Fruit fly (Drosophila melanogaster) whole organism, pupa: ENCODE data around the gene Gyc89Db.

Experiments
- CG10348 ChIP-seq: fragments of 200-800 bp; sonication (Bioruptor generic); IDR thresholded peaks from 2 replicates; pipeline ENCODE4 v1.3.6; 2022; ENCODE audit warnings: missing biosample characterization, missing genetic modification characterization
- CG12605 ChIP-seq: fragments of 200-800 bp; sonication (Bioruptor generic); IDR thresholded peaks from 2 replicates; pipeline ENCODE4 v1.3.6; 2022; ENCODE audit warnings: missing biosample characterization, missing genetic modification characterization
- CG13204 ChIP-seq: fragments of 200-800 bp; sonication (Bioruptor generic); optimal IDR thresholded peaks from 2 replicates; lab custom pipeline; 2018; ENCODE audit warnings: missing biosample characterization, mild to moderate bottlenecking, missing genetic modification characterization, moderate library complexity
- CG14655 ChIP-seq: fragments of 200-800 bp; sonication (Bioruptor generic); optimal IDR thresholded peaks from 3 replicates; lab custom pipeline; 2017; ENCODE audit warnings: mild to moderate bottlenecking, missing biosample characterization, missing genetic modification reagents, missing genetic modification characterization
- CG15710 ChIP-seq: fragments of 200-800 bp; sonication (Bioruptor generic); optimal IDR thresholded peaks from 2 replicates; lab custom pipeline; 2018; ENCODE audit warnings: missing biosample characterization, mild to moderate bottlenecking, missing genetic modification characterization, moderate library complexity
- CG17806 ChIP-seq: fragments of 200-800 bp; sonication (Bioruptor generic); optimal IDR thresholded peaks from 2 replicates; lab custom pipeline; 2018; ENCODE audit warnings: missing biosample characterization, mild to moderate bottlenecking, missing genetic modification characterization, moderate library complexity
- CG32121 ChIP-seq: fragments of 200-800 bp; sonication (Bioruptor generic); IDR thresholded peaks from 2 replicates; pipeline ENCODE4 v1.3.6; 2022; ENCODE audit warnings: missing biosample characterization, missing genetic modification characterization
- CG34367 ChIP-seq: fragments of 200-800 bp; sonication (Bioruptor generic); optimal IDR thresholded peaks from 2 replicates; lab custom pipeline; 2018; ENCODE audit warnings: missing biosample characterization, mild to moderate bottlenecking, missing genetic modification characterization
- CG4496 ChIP-seq: fragments of 200-800 bp; sonication (Bioruptor generic); IDR thresholded peaks from 3 replicates; pipeline ENCODE4 v1.3.6; 2022; ENCODE audit warnings: missing biosample characterization, missing genetic modification characterization
- CG8159 ChIP-seq: fragments of 200-800 bp; sonication (Bioruptor generic); optimal IDR thresholded peaks from 3 replicates; lab custom pipeline; 2018; ENCODE audit warnings: missing biosample characterization, mild to moderate bottlenecking, missing genetic modification characterization, moderate library complexity
- CG8301 ChIP-seq: fragments of 200-800 bp; sonication (Bioruptor generic); optimal IDR thresholded peaks from 2 replicates; lab custom pipeline; 2018; ENCODE audit warnings: missing biosample characterization, mild to moderate bottlenecking, missing genetic modification characterization
- CG9948 ChIP-seq: fragments of 200-800 bp; sonication (Bioruptor generic); optimal IDR thresholded peaks from 2 replicates; lab custom pipeline; 2018; ENCODE audit warnings: missing biosample characterization, mild to moderate bottlenecking, missing genetic modification characterization, moderate library complexity
- D1 ChIP-seq: fragments of 200-800 bp; sonication (Bioruptor generic); optimal IDR thresholded peaks from 2 replicates; lab custom pipeline; 2018; ENCODE audit warnings: missing biosample characterization, mild to moderate bottlenecking, missing genetic modification characterization, moderate library complexity
- EcR ChIP-seq: fragments of 200-800 bp; sonication (Bioruptor generic); optimal IDR thresholded peaks from 3 replicates; lab custom pipeline; 2019; ENCODE audit warnings: missing biosample characterization, missing genetic modification characterization, mild to moderate bottlenecking, moderate library complexity, missing genetic modification reagents
- Ets98B ChIP-seq: fragments of 200-800 bp; sonication (Bioruptor generic); IDR thresholded peaks from 2 replicates; pipeline ENCODE4 v1.3.6; 2022; ENCODE audit warnings: missing biosample characterization, missing genetic modification characterization
- Pif1A ChIP-seq: fragments of 200-800 bp; sonication (Bioruptor generic); optimal IDR thresholded peaks from 3 replicates; lab custom pipeline; 2016; ENCODE audit warnings: missing biosample characterization, missing genetic modification characterization
- Pif1B ChIP-seq: fragments of 200-800 bp; sonication (Bioruptor generic); optimal IDR thresholded peaks from 3 replicates; lab custom pipeline; 2016; ENCODE audit warnings: missing biosample characterization, missing genetic modification characterization
- Snoo ChIP-seq: fragments of 200-800 bp; sonication (Bioruptor generic); optimal IDR thresholded peaks from 3 replicates; lab custom pipeline; 2017; ENCODE audit warnings: missing biosample characterization, mild to moderate bottlenecking, missing genetic modification characterization, inconsistent platforms
- fd96Ca ChIP-seq: fragments of 200-800 bp; sonication (Bioruptor generic); IDR thresholded peaks from 3 replicates; pipeline ENCODE4 v1.3.6; 2022; ENCODE audit warnings: missing biosample characterization, missing genetic modification characterization
- gl ChIP-seq: fragments of 200-800 bp; sonication (Bioruptor generic); optimal IDR thresholded peaks from 2 replicates; lab custom pipeline; 2018; ENCODE audit warnings: missing biosample characterization, mild to moderate bottlenecking, missing genetic modification characterization
- rn ChIP-seq: fragments of 200-800 bp; sonication (Bioruptor generic); IDR thresholded peaks from 2 replicates; pipeline ENCODE4 v1.3.6; 2022; ENCODE audit warnings: missing biosample characterization, missing genetic modification characterization

Gene Gyc89Db

DNA sequence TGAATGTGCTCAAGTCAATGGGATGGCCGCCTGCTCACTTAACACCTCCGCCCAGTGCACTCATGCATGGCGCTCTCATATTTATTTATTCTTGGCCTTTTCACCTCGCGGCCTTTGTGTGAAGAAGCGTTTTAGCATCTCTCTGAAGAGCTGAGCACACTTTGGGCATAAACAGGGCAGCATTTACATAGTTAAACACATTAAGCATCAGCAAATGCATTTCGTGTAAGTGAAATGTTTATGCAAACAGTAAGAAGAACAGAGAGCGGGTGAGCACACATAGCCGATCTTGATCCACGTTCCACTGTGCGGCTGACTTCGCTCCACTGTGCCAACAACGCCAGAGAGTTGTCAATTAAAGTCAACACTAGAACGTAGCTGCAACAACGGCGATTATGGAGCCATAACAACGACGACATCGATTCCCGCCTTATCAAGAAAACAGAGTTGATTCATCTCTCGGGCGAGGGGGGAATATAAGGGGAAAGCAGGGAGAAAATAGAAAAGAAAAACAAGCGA, 47.7 kb downstream of the Gyc89Db start:
- TF ChIP-seq CG4496 (GFP tag; lab: Robert Waterston, UW) (no peak), CG17806 (tag; lab: Kevin White, UChicago) (peak; percentile 75), CG9948 (tag; lab: Kevin White, UChicago) (peak; percentile 65), CG13204 (no peak), CG15710 (tag; lab: Kevin White, UChicago) (peak; percentile 51), Pif1B (GFP tag; lab: Kevin White, UChicago) (no peak), D1 (tag; lab: Kevin White, UChicago) (no peak), Ets98B (GFP tag; lab: Robert Waterston, UW) (peak; percentile 42; the same call in 1 of the 2 replicates), rn (GFP tag; lab: Robert Waterston, UW) (no peak), CG14655 (GFP tag; lab: Kevin White, UChicago) (peak; percentile 78), gl (tag; lab: Kevin White, UChicago) (peak; percentile 71), CG8301 (tag; lab: Kevin White, UChicago) (peak; percentile 81), CG10348 (no peak), CG32121 (GFP tag; lab: Robert Waterston, UW) (no peak), CG8159 (tag; lab: Kevin White, UChicago) (peak; percentile 53), fd96Ca (GFP tag; lab: Robert Waterston, UW) (0 out of 3 replicates have a peak, but pooled peaks have one; percentile 39), CG12605 (GFP tag; lab: Robert Waterston, UW) (0 out of 2 replicates have a peak, but pooled peaks have one; percentile 20), Snoo (tag; lab: Kevin White, UChicago) (no peak), Pif1A (GFP tag; lab: Kevin White, UChicago) (peak; percentile 29), CG34367 (tag; lab: Kevin White, UChicago) (peak; percentile 46), EcR (no peak)

DNA sequence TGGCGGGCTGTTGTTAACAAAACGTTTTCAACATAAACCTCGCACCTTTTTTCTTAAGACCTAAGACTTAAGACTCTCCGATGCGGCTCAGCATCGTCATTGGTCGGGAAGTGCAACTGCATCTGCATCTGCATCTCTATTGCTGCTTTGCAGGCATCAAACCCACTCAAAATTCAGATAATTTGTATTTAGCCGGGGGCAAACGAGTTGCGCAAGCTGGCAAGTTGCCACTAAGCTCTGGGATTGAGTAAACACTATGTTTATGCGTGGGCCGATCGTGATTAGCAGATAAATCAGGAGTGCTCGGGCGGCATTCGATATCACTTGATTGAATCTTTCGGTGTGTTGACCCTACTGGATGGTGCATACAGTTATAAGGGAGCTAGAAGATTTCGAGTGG, 48.6 kb downstream of the Gyc89Db start:
- no peak for TF ChIP-seq Pif1B (GFP tag; lab: Kevin White, UChicago)
- no peak for TF ChIP-seq CG12605 (GFP tag; lab: Robert Waterston, UW)
- no peak for TF ChIP-seq CG13204
- no peak for TF ChIP-seq CG15710 (tag; lab: Kevin White, UChicago)
- TF ChIP-seq rn (GFP tag; lab: Robert Waterston, UW): no peak
- TF ChIP-seq CG8301 (tag; lab: Kevin White, UChicago): no peak
- TF ChIP-seq CG9948 (tag; lab: Kevin White, UChicago): no peak

DNA sequence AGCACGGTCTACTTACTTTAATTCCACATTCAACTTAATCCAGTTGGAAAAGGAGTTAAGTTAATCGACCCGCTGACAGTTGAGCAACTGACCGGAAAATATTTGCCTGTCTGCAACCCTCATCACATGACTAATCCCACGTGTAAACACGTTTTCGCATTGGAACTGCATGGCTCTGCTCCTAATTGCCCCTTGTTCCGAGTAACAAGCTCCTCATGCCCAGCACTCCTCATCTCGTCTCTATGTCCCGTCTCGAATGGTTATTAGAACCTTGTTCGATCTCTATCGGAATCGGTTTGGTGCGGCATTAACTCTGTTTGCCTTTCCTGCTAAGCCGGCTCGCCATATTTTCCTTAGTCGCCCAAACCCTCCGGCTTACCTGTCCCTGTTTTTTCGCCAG, 49.3 kb downstream of the Gyc89Db start:
- no peak for TF ChIP-seq Pif1A (GFP tag; lab: Kevin White, UChicago)

DNA sequence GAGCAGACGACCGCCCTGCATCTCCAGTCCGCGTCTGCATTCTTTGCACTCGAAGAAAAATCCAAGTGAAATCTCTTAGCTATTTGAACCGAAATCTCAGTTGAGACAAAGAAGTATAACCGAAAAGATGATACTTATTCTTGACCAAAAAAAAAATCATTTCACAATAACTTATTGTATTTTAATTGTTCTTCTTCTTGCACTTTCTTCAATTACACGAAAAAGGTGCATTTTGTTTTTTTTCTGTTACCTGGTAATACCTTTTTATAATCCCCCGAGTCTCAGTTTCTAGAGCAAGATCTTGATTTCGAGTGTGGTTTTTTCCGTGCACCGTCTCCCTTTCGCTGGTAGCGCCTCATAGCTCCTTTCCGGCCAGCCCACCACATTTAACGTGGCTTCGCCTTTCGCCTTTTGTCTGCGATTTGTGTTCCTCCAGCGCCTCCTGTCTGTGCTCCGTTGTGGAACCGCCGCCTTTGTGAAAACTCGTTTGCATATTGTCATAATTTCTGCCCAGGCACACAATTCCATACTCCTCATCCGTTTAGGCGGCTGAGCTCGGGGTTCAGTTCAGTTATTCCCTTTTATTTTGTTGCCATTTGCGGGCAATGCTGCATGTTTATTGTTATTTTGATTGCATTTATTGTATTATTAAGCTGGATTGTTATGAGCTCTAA, 49.9 kb downstream of the Gyc89Db start:
- TF ChIP-seq gl (tag; lab: Kevin White, UChicago) (peak; percentile 83), CG17806 (tag; lab: Kevin White, UChicago) (peak; percentile 95), CG13204 (peak; percentile 69), EcR (peak; percentile 19), CG9948 (tag; lab: Kevin White, UChicago) (peak; percentile 86), CG8301 (tag; lab: Kevin White, UChicago) (peak; percentile 87), CG4496 (GFP tag; lab: Robert Waterston, UW) (no peak), Ets98B (GFP tag; lab: Robert Waterston, UW) (peak; percentile 30; the same call in 1 of the 2 replicates), CG32121 (GFP tag; lab: Robert Waterston, UW) (no peak), fd96Ca (GFP tag; lab: Robert Waterston, UW) (0 out of 3 replicates have a peak, but pooled peaks have one; percentile 25), CG8159 (tag; lab: Kevin White, UChicago) (peak; percentile 85), CG15710 (tag; lab: Kevin White, UChicago) (peak; percentile 82), Pif1B (GFP tag; lab: Kevin White, UChicago) (peak; percentile 36), Pif1A (GFP tag; lab: Kevin White, UChicago) (peak; percentile 60), CG14655 (GFP tag; lab: Kevin White, UChicago) (peak; percentile 86), CG34367 (tag; lab: Kevin White, UChicago) (peak; percentile 76), Snoo (tag; lab: Kevin White, UChicago) (peak; percentile 13), rn (GFP tag; lab: Robert Waterston, UW) (no peak), CG10348 (no peak), CG12605 (GFP tag; lab: Robert Waterston, UW) (no peak), D1 (tag; lab: Kevin White, UChicago) (peak; percentile 81)
- TF ChIP-seq, all 21 proteins: peak for 16

DNA sequence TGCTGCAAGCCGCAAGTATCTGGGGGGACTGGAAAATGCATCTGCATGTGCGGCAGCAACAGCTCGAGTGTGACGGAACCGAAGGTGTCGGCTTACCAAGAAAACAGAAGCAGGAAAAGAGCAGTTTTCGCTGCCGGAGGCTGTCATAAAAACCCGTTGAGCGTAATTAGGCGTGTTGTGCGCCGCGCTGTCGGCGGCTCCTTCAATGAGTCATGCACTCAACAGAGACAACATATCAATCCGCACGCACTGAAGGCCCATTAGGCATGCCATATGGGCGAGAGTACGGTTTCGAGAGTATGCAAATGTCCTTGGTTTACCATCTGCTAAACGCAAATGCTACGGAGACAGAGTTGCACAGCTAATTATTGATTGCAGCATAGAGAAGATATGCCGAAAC, 51.5 kb downstream of the Gyc89Db start:
- TF ChIP-seq Ets98B (GFP tag; lab: Robert Waterston, UW) (no peak), Pif1A (GFP tag; lab: Kevin White, UChicago) (no peak), CG34367 (tag; lab: Kevin White, UChicago) (no peak), CG8301 (tag; lab: Kevin White, UChicago) (no peak), CG4496 (GFP tag; lab: Robert Waterston, UW) (no peak), CG13204 (no peak), CG8159 (tag; lab: Kevin White, UChicago) (no peak), Pif1B (GFP tag; lab: Kevin White, UChicago) (no peak), CG17806 (tag; lab: Kevin White, UChicago) (no peak), rn (GFP tag; lab: Robert Waterston, UW) (no peak), CG15710 (tag; lab: Kevin White, UChicago) (no peak), CG9948 (tag; lab: Kevin White, UChicago) (no peak)
